Fruit fly (Drosophila melanogaster) whole organism, adult: Measurements from ENCODE around the gene CG11583.

Experiments
- CG12768 ChIP-seq: fragments of 200-800 bp; sonication (Bioruptor generic); optimal IDR thresholded peaks from 2 replicates; lab custom pipeline; 2017; ENCODE audit warnings: missing biosample characterization, missing genetic modification characterization, mild to moderate bottlenecking, moderate library complexity, missing genetic modification reagents
- CG14711 ChIP-seq: fragments of 200-800 bp; sonication (Bioruptor generic); optimal IDR thresholded peaks from 2 replicates; lab custom pipeline; 2018; ENCODE audit warnings: missing biosample characterization, mild to moderate bottlenecking, missing genetic modification characterization, moderate library complexity
- Crg-1 ChIP-seq: fragments of 200-800 bp; sonication (Bioruptor generic); optimal IDR thresholded peaks from 2 replicates; lab custom pipeline; 2016; ENCODE audit warnings: missing biosample characterization, missing genetic modification characterization
- kay ChIP-seq: fragments of 200-800 bp; sonication (Bioruptor generic); peaks from one replicate; lab custom pipeline; 2016; ENCODE audit warnings: missing biosample characterization, missing genetic modification characterization, borderline replicate concordance
- toe ChIP-seq: fragments of 200-800 bp; sonication (Bioruptor generic); optimal IDR thresholded peaks from 2 replicates; lab custom pipeline; 2016; ENCODE audit warnings: missing biosample characterization, missing genetic modification characterization

dm6 chr3L:4293304-4293703 is 10.7 kb upstream of the CG11583 start:
- TF ChIP-seq CG12768 (GFP tag; lab: Kevin White, UChicago): no peak
- TF ChIP-seq toe: no peak
- TF ChIP-seq CG14711 (tag; lab: Kevin White, UChicago): no peak
- TF ChIP-seq kay (GFP tag; lab: Kevin White, UChicago): no peak
- TF ChIP-seq Crg-1 (GFP tag; lab: Kevin White, UChicago): no peak
